Worm (Caenorhabditis elegans): ENCODE data around the gene T27A8.2.

T27A8.2 gene

DNA sequence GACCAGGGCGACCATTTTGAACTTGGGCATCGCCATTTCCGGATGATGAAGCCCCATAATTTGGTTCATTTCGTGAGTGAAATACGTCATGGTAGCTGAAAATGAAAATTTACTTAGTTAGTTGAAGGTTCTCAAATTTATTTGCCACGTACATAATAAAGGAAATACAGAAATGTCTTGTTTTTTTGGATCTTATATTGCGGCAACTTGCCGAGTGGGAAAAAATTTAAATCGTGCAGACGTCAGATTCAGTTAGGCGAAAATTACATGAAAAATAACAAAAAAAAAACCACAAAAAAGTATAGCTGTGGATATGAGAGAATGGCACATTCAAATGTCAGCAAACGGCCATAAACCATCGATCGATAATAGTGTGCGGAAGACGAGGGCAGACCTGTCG, at the start of gene T27A8.2:
Gene T27A8.2, minus strand, starts transcription at position 101 of the 400 bp plus-strand sequence.
- TF ChIP-seq F13H6.1 (tag; optimal IDR thresholded peaks at IDR 0.05) (no peak), nhr-11 (tag; optimal IDR thresholded peaks at IDR 0.05) (no peak), lin-11 (tag; optimal IDR thresholded peaks at IDR 0.05) (no peak), ztf-4 (tag; optimal IDR thresholded peaks at IDR 0.05) (no peak), zag-1 (tag; optimal IDR thresholded peaks at IDR 0.05) (no peak), mbf-1 (tag; optimal IDR thresholded peaks at IDR 0.05) (no peak), mab-5 (tag; optimal IDR thresholded peaks at IDR 0.05) (no peak), sma-9 (GFP tag; optimal IDR thresholded peaks at IDR 0.05) (no peak), sma-9 (tag; optimal IDR thresholded peaks at IDR 0.05) (no peak), nhr-129 (tag; optimal IDR thresholded peaks at IDR 0.05) (no peak), nhr-21 (tag; optimal IDR thresholded peaks at IDR 0.05) (no peak), mdl-1 (tag; optimal IDR thresholded peaks at IDR 0.05) (no peak), nhr-77 (tag; optimal IDR thresholded peaks at IDR 0.05) (no peak), lsy-2 (tag; optimal IDR thresholded peaks at IDR 0.05) (no peak), nhr-237 (tag; optimal IDR thresholded peaks at IDR 0.05) (no peak)

DNA sequence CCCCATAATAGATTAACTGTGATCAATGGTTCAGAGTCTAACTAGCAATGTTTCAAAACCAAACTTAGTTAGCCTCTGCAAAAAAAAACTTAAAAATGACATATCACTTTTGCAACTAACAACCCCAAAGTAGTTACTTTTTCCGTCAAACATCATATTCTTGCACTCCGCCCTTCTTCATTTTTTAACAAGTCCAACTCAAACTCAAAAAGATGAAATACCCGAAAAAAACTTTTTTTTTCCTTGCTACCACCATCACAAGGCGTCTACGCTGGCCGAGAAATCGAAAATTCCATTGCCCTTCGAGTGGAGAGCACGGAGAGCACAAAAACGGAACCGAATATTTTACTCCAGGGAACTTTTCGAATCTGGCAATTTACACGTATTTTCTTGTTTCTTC, 47.1 kb upstream of the T27A8.2 start:
- TF ChIP-seq lin-39 (tag; optimal IDR thresholded peaks at IDR 0.05), result no peak
- TF ChIP-seq sem-4 (tag; optimal IDR thresholded peaks at IDR 0.05), result no peak
- no peak for TF ChIP-seq ztf-11 (tag; optimal IDR thresholded peaks at IDR 0.05)
- TF ChIP-seq C34F6.9 (tag; optimal IDR thresholded peaks at IDR 0.05), result no peak
- TF ChIP-seq nhr-10 (tag; optimal IDR thresholded peaks at IDR 0.05), result no peak
- TF ChIP-seq lsy-2 (tag; optimal IDR thresholded peaks at IDR 0.05), result no peak
- TF ChIP-seq mdl-1 (tag; optimal IDR thresholded peaks at IDR 0.05), result no peak
- no peak for TF ChIP-seq ceh-16 (tag; optimal IDR thresholded peaks at IDR 0.05)
- TF ChIP-seq elt-1 (tag; optimal IDR thresholded peaks at IDR 0.05), result no peak
- no peak for TF ChIP-seq zag-1 (tag; optimal IDR thresholded peaks at IDR 0.05)
- no peak for TF ChIP-seq gmeb-1 (tag; optimal IDR thresholded peaks at IDR 0.05)
- no peak for TF ChIP-seq sma-9 (GFP tag; optimal IDR thresholded peaks at IDR 0.05)
- TF ChIP-seq sma-9 (tag; optimal IDR thresholded peaks at IDR 0.05), result no peak
- no peak for TF ChIP-seq Y55F3AM.14 (GFP tag; optimal IDR thresholded peaks at IDR 0.05)
- no peak for TF ChIP-seq nhr-237 (tag; optimal IDR thresholded peaks at IDR 0.05)
- no peak for TF ChIP-seq fos-1 (tag; optimal IDR thresholded peaks at IDR 0.05)
- no peak for TF ChIP-seq R02D3.7 (tag; optimal IDR thresholded peaks at IDR 0.05)
- no peak for TF ChIP-seq dmd-4 (tag; optimal IDR thresholded peaks at IDR 0.05)
- no peak for TF ChIP-seq alr-1 (tag; optimal IDR thresholded peaks at IDR 0.05)
- no peak for TF ChIP-seq lin-11 (tag; optimal IDR thresholded peaks at IDR 0.05)
- no peak for TF ChIP-seq unc-39 (tag; optimal IDR thresholded peaks at IDR 0.05)

DNA sequence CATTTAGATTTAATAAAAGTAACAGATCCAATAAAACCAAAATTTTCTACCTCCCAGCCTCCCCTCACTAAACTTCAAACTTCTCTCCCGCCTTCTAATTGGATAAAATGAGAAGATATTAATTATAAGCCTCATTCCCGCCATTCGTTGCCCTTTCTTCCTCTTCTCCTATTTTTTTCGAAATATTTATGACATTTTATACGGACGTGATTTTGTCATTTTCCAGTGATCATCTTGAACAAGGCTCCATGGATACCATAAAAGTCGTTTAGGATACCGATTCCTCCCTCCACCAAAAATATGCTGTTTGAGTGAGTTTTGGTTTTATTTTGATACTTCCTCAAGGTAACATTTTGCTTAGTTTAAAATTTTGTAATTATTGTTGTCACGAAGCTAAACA, 44.7 kb upstream of the T27A8.2 start, which contains the start of gene ZK1073.2:
Gene ZK1073.2, plus strand, starts transcription at position 301 of the 400 bp plus-strand sequence.
- TF ChIP-seq lsy-2 (tag; optimal IDR thresholded peaks at IDR 0.05) (no peak), alr-1 (tag; optimal IDR thresholded peaks at IDR 0.05) (no peak), sma-3 (GFP tag; optimal IDR thresholded peaks at IDR 0.05) (no peak), fos-1 (tag; optimal IDR thresholded peaks at IDR 0.05) (no peak), nhr-10 (tag; optimal IDR thresholded peaks at IDR 0.05) (no peak), lin-39 (tag; optimal IDR thresholded peaks at IDR 0.05) (no peak)

DNA sequence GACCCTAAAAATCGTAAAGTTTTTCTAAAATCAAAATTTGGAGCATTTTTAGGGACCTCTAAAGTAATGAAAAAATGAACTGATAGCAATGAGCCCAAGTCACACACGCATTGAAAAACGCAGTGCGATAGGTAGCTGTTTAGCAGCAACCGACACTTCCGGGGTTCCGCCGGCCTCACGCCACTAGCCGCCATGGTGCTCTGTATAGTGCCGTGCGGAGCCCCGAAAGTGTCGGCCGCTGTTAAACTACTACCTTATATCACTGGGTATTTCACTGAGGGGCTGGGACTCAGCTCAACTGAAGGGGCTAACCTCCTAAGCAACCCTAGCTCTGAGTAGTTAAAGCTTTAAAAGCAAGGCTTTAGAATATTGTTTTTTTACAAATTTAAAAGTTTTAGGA, 40.5 kb upstream of the T27A8.2 start:
- no peak for TF ChIP-seq ceh-16 (tag; optimal IDR thresholded peaks at IDR 0.05)
- no peak for TF ChIP-seq elt-1 (tag; optimal IDR thresholded peaks at IDR 0.05)
- no peak for TF ChIP-seq lsy-2 (tag; optimal IDR thresholded peaks at IDR 0.05)
- TF ChIP-seq ceh-82 (tag; optimal IDR thresholded peaks at IDR 0.05), result no peak
- TF ChIP-seq snpc-4 (tag; optimal IDR thresholded peaks at IDR 0.05), result peak; percentile 22
- no peak for TF ChIP-seq crh-2 (tag; optimal IDR thresholded peaks at IDR 0.05)

DNA sequence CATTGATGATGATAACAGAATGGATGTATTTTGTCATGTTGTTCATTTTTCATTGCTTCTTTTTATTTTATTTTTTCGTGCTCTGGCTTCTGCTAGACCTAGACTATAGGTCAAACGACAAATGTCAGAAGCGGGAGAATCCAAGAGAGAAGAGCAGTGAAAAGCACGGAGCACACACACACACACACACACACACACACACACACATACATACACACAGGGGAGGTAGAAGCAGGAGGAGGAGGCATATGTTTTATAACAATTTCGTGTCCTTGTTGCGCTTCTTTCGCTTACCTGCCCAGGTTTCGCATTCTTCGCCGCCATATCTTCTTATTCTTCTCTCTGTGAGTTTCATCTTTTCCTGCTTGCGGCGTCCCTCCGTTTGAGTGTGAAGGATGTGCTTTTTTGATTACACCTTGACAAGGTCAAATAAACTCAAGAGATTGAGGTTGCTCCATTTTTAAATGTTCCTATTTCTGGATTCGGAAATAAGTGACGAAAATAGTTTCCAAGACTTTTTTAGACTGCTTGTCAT, 39.4 kb upstream of the T27A8.2 start:
- TF ChIP-seq sma-9 (GFP tag; optimal IDR thresholded peaks at IDR 0.05), result peak; percentile 39
- TF ChIP-seq sma-9 (tag; optimal IDR thresholded peaks at IDR 0.05), result no peak
- no peak for TF ChIP-seq C34F6.9 (tag; optimal IDR thresholded peaks at IDR 0.05)
- peak; percentile 63 for TF ChIP-seq nhr-129 (tag; optimal IDR thresholded peaks at IDR 0.05)
- TF ChIP-seq nhr-237 (tag; optimal IDR thresholded peaks at IDR 0.05), result no peak
- no peak for TF ChIP-seq unc-55 (GFP tag; optimal IDR thresholded peaks at IDR 0.05)
- peak in 1 of 2 experiments; percentile 17 for TF ChIP-seq lsy-2 (tag; optimal IDR thresholded peaks at IDR 0.05)
- no peak for TF ChIP-seq ztf-11 (tag; optimal IDR thresholded peaks at IDR 0.05)
- TF ChIP-seq F13H6.1 (tag; optimal IDR thresholded peaks at IDR 0.05), result peak; percentile 57
